Fruit fly (Drosophila melanogaster) whole organism, embryonic: Measurements from ENCODE around the gene Pif1B.

ENCODE experiments used
- B-H1 ChIP-seq: fragments of 200-800 bp; sonication (Bioruptor generic); IDR thresholded peaks from 3 replicates; pipeline ENCODE4 v1.3.6; 2022; ENCODE audit warnings: missing biosample characterization, missing genetic modification characterization
- Bdp1 ChIP-seq: fragments of 200-800 bp; sonication (Bioruptor generic); optimal IDR thresholded peaks from 3 replicates; lab custom pipeline; 2016; ENCODE audit warnings: missing biosample characterization, missing genetic modification characterization
- Blimp-1 ChIP-seq: fragments of 200-800 bp; sonication (Bioruptor generic); optimal IDR thresholded peaks from 3 replicates; lab custom pipeline; 2018; ENCODE audit warnings: missing biosample characterization, missing genetic modification characterization, mild to moderate bottlenecking, moderate library complexity, missing genetic modification reagents
- CG10565 ChIP-seq: fragments of 200-800 bp; sonication (Bioruptor generic); optimal IDR thresholded peaks from 3 replicates; lab custom pipeline; 2016; ENCODE audit warnings: missing biosample characterization, mild to moderate bottlenecking, missing genetic modification characterization
- CG11723 ChIP-seq: fragments of 200-800 bp; sonication (Bioruptor generic); optimal IDR thresholded peaks from 2 replicates; lab custom pipeline; 2017; ENCODE audit warnings: missing biosample characterization, mild to moderate bottlenecking, missing genetic modification characterization
- CG12071 ChIP-seq: fragments of 200-800 bp; sonication (Bioruptor generic); optimal IDR thresholded peaks from 3 replicates; lab custom pipeline; 2018; ENCODE audit warnings: missing biosample characterization, mild to moderate bottlenecking, missing genetic modification characterization
- CG13123 ChIP-seq: fragments of 200-800 bp; sonication (Bioruptor generic); optimal IDR thresholded peaks from 2 replicates; lab custom pipeline; 2016; ENCODE audit warnings: missing biosample characterization, missing genetic modification characterization
- CG13296 ChIP-seq: fragments of 200-800 bp; sonication (Bioruptor generic); optimal IDR thresholded peaks from 3 replicates; lab custom pipeline; 2018; ENCODE audit warnings: missing biosample characterization, mild to moderate bottlenecking, missing genetic modification characterization
- CG13775 ChIP-seq: fragments of 200-800 bp; sonication (Bioruptor generic); optimal IDR thresholded peaks from 3 replicates; lab custom pipeline; 2017; ENCODE audit warnings: missing biosample characterization, mild to moderate bottlenecking, missing genetic modification characterization
- CG17385 ChIP-seq: fragments of 200-800 bp; sonication (Bioruptor generic); optimal IDR thresholded peaks from 3 replicates; lab custom pipeline; 2018; ENCODE audit warnings: missing biosample characterization, mild to moderate bottlenecking, missing genetic modification characterization
- CG17568 ChIP-seq: fragments of 200-800 bp; sonication (Bioruptor generic); optimal IDR thresholded peaks from 2 replicates; lab custom pipeline; 2018; ENCODE audit warnings: missing biosample characterization, mild to moderate bottlenecking, missing genetic modification characterization, moderate library complexity
- CG17829 ChIP-seq: fragments of 200-800 bp; optimal IDR thresholded peaks from 2 replicates; lab custom pipeline; 2019; ENCODE audit warnings: missing biosample characterization, mild to moderate bottlenecking, missing genetic modification characterization, moderate library complexity
- CG2129 ChIP-seq: fragments of 200-800 bp; sonication (Bioruptor generic); IDR thresholded peaks from 2 replicates; pipeline ENCODE4 v1.3.6; 2022; ENCODE audit warnings: missing biosample characterization, missing genetic modification characterization; ENCODE audit not compliant: partially characterized antibody
- CG31224 ChIP-seq: fragments of 200-800 bp; sonication (Bioruptor generic); IDR thresholded peaks from 2 replicates; pipeline ENCODE4 v1.3.6; 2022; ENCODE audit warnings: missing biosample characterization, missing genetic modification characterization
- CG3726 ChIP-seq: fragments of 200-800 bp; sonication (Bioruptor generic); IDR thresholded peaks from 3 replicates; pipeline ENCODE4, ENCODE4 v1.3.6; 2022; ENCODE audit warnings: missing biosample characterization, missing genetic modification characterization
- CG6272 ChIP-seq: fragments of 200-800 bp; sonication (Bioruptor generic); IDR thresholded peaks from 2 replicates; pipeline ENCODE4 v1.3.6; 2022; ENCODE audit warnings: missing biosample characterization, missing genetic modification characterization
- CG6654 ChIP-seq: fragments of 200-800 bp; sonication (Bioruptor generic); optimal IDR thresholded peaks from 2 replicates; lab custom pipeline; 2017; ENCODE audit warnings: missing biosample characterization, mild to moderate bottlenecking, missing genetic modification characterization
- CG7839 ChIP-seq: fragments of 200-800 bp; sonication (Bioruptor generic); optimal IDR thresholded peaks from 3 replicates; lab custom pipeline; 2018; ENCODE audit warnings: missing biosample characterization, mild to moderate bottlenecking, missing genetic modification characterization, moderate library complexity
- CG9727 ChIP-seq: fragments of 200-800 bp; sonication (Bioruptor generic); optimal IDR thresholded peaks from 3 replicates; lab custom pipeline; 2017; ENCODE audit warnings: missing biosample characterization, mild to moderate bottlenecking, missing genetic modification characterization
- CrebB ChIP-seq: fragments of 200-800 bp; sonication (Bioruptor generic); optimal IDR thresholded peaks from 3 replicates; lab custom pipeline; 2018; ENCODE audit warnings: missing biosample characterization, mild to moderate bottlenecking, missing genetic modification characterization
- Dbx ChIP-seq: fragments of 200-800 bp; sonication (Bioruptor generic); IDR thresholded peaks from 3 replicates; pipeline ENCODE4 v1.3.6; 2022; ENCODE audit warnings: missing biosample characterization, missing genetic modification characterization
- Doc3 ChIP-seq: fragments of 200-800 bp; sonication (Bioruptor generic); IDR thresholded peaks from 3 replicates; pipeline ENCODE4 v1.3.6; 2022; ENCODE audit warnings: missing biosample characterization, missing genetic modification characterization; ENCODE audit not compliant: partially characterized antibody
- Hsf ChIP-seq: fragments of 200-800 bp; sonication (Bioruptor generic); optimal IDR thresholded peaks from 3 replicates; lab custom pipeline; 2016; ENCODE audit warnings: missing biosample characterization, missing genetic modification characterization
- Meics ChIP-seq: fragments of 200-800 bp; sonication (Bioruptor generic); optimal IDR thresholded peaks from 2 replicates; lab custom pipeline; 2017; ENCODE audit warnings: missing biosample characterization, mild to moderate bottlenecking, missing genetic modification characterization
- Oli ChIP-seq: fragments of 200-800 bp; sonication (Bioruptor generic); optimal IDR thresholded peaks from 2 replicates; lab custom pipeline; 2018; ENCODE audit warnings: missing biosample characterization, mild to moderate bottlenecking, missing genetic modification characterization, moderate library complexity
- Six4 ChIP-seq: fragments of 200-800 bp; sonication (Bioruptor generic); optimal IDR thresholded peaks from 2 replicates; lab custom pipeline; 2016; ENCODE audit warnings: missing biosample characterization, missing genetic modification characterization
- Spps ChIP-seq: fragments of 200-800 bp; sonication (Bioruptor generic); optimal IDR thresholded peaks from 2 replicates; lab custom pipeline; 2018; ENCODE audit warnings: missing biosample characterization, mild to moderate bottlenecking, missing genetic modification characterization
- Taf1 ChIP-seq: fragments of 200-800 bp; sonication (Bioruptor generic); IDR thresholded peaks from 2 replicates; pipeline ENCODE4 v1.3.6; 2022; ENCODE audit warnings: missing biosample characterization, missing genetic modification characterization
- aop ChIP-seq: fragments of 200-800 bp; sonication (Bioruptor generic); IDR thresholded peaks from 2 replicates; pipeline ENCODE4 v1.3.6; 2022; ENCODE audit warnings: missing biosample characterization, missing genetic modification characterization
- bsh ChIP-seq, 2 experiments: fragments of 200-800 bp; sonication (Bioruptor generic); optimal IDR thresholded peaks; 2 replicates each; lab custom pipeline; 2017 to 2018; ENCODE audit warnings: mild to moderate bottlenecking in 2 of 2, missing biosample characterization in 2 of 2, missing genetic modification characterization in 2 of 2, moderate library complexity in 1 of 2
- cas ChIP-seq: fragments of 200-800 bp; sonication (Bioruptor generic); IDR thresholded peaks from 2 replicates; pipeline ENCODE4 v1.3.6; 2022; ENCODE audit warnings: missing biosample characterization, missing genetic modification characterization
- cwo ChIP-seq: fragments of 200-800 bp; sonication (Bioruptor generic); optimal IDR thresholded peaks from 3 replicates; lab custom pipeline; 2017; ENCODE audit warnings: missing biosample characterization, missing genetic modification characterization, mild to moderate bottlenecking, moderate library complexity, missing genetic modification reagents
- dm ChIP-seq: fragments of 200-800 bp; sonication (Bioruptor generic); optimal IDR thresholded peaks from 3 replicates; lab custom pipeline; 2016; ENCODE audit warnings: missing biosample characterization, missing genetic modification characterization
- dmrt11E ChIP-seq: fragments of 200-800 bp; sonication (Bioruptor generic); optimal IDR thresholded peaks from 3 replicates; lab custom pipeline; 2018; ENCODE audit warnings: missing biosample characterization, mild to moderate bottlenecking, missing genetic modification characterization, moderate library complexity
- dmrt99B ChIP-seq: fragments of 200-800 bp; sonication (Bioruptor generic); optimal IDR thresholded peaks from 2 replicates; lab custom pipeline; 2018; ENCODE audit warnings: missing biosample characterization, mild to moderate bottlenecking, missing genetic modification characterization, moderate library complexity
- fd102C ChIP-seq: fragments of 200-800 bp; sonication (Bioruptor generic); optimal IDR thresholded peaks from 2 replicates; lab custom pipeline; 2018; ENCODE audit warnings: missing biosample characterization, mild to moderate bottlenecking, missing genetic modification characterization, moderate library complexity
- gce ChIP-seq: fragments of 200-800 bp; sonication (Bioruptor generic); IDR thresholded peaks from 3 replicates; pipeline ENCODE4 v1.3.6; 2022; ENCODE audit warnings: missing biosample characterization, missing genetic modification characterization
- nerfin-2 ChIP-seq: fragments of 200-800 bp; sonication (Bioruptor generic); IDR thresholded peaks from 2 replicates; pipeline ENCODE4 v1.3.6; 2022; ENCODE audit warnings: missing biosample characterization, missing genetic modification characterization; ENCODE audit not compliant: partially characterized antibody
- otp ChIP-seq: fragments of 200-800 bp; sonication (Bioruptor generic); IDR thresholded peaks from 3 replicates; pipeline ENCODE4, ENCODE4 v1.3.6; 2022; ENCODE audit warnings: missing biosample characterization, missing genetic modification characterization
- salm ChIP-seq: fragments of 200-800 bp; sonication (Bioruptor generic); optimal IDR thresholded peaks from 2 replicates; lab custom pipeline; 2018; ENCODE audit warnings: missing biosample characterization, mild to moderate bottlenecking, missing genetic modification characterization
- schlank ChIP-seq: fragments of 200-800 bp; sonication (Bioruptor generic); optimal IDR thresholded peaks from 2 replicates; lab custom pipeline; 2018; ENCODE audit warnings: missing biosample characterization, mild to moderate bottlenecking, missing genetic modification characterization
- sim ChIP-seq: fragments of 200-800 bp; sonication (Bioruptor generic); IDR thresholded peaks from 2 replicates; pipeline ENCODE4 v1.3.6; 2022; ENCODE audit warnings: missing biosample characterization, missing genetic modification characterization
- slbo ChIP-seq: fragments of 200-800 bp; sonication (Bioruptor generic); IDR thresholded peaks from 2 replicates; pipeline ENCODE4 v1.3.6; 2022; ENCODE audit warnings: missing biosample characterization, missing genetic modification characterization
- sqz ChIP-seq: fragments of 200-800 bp; sonication (Bioruptor generic); optimal IDR thresholded peaks from 3 replicates; lab custom pipeline; 2018; ENCODE audit warnings: missing biosample characterization, mild to moderate bottlenecking, missing genetic modification characterization
- tll ChIP-seq, 2 experiments: fragments of 200-800 bp in 1 of 2; fragments of >200 bp in 1 of 2; sonication (Bioruptor generic) in 1 of 2; optimal IDR thresholded peaks; 2 replicates each; lab custom pipeline; 2017 to 2019; ENCODE audit warnings: missing biosample characterization in 2 of 2, missing genetic modification characterization in 2 of 2, mild to moderate bottlenecking in 1 of 2, moderate library complexity in 1 of 2
- ttk ChIP-seq: fragments of 200-800 bp; sonication (Bioruptor generic); IDR thresholded peaks from 2 replicates; pipeline ENCODE4 v2.1.2; 2022; ENCODE audit warnings: missing biosample characterization, missing genetic modification characterization
- unc-4 ChIP-seq: fragments of 200-800 bp; sonication (Bioruptor generic); IDR thresholded peaks from 2 replicates; pipeline ENCODE4 v1.3.6; 2022; ENCODE audit warnings: missing biosample characterization, missing genetic modification characterization; ENCODE audit not compliant: partially characterized antibody
- vfl ChIP-seq: fragments of 200-800 bp; sonication (Bioruptor generic); optimal IDR thresholded peaks from 2 replicates; lab custom pipeline; 2016; ENCODE audit warnings: missing biosample characterization, missing genetic modification characterization
- wdn ChIP-seq: fragments of 200-800 bp; sonication (Bioruptor generic); IDR thresholded peaks from 2 replicates; pipeline ENCODE4 v1.3.6; 2022; ENCODE audit warnings: missing biosample characterization, missing genetic modification characterization

Pif1B gene

dm6 chr3R:8811323-8811936 lies 10.5 kb upstream of the Pif1B start (continued):
- TF ChIP-seq CG17829 (peak; percentile 99), Oli (peak; percentile 99), bsh (GFP tag; optimal IDR thresholded peaks at IDR 0.05; lab: Kevin White, UChicago) (peak; percentile 96 to 99), Meics (GFP tag; lab: Kevin White, UChicago) (peak; percentile 99), CG13775 (GFP tag; lab: Kevin White, UChicago) (peak; percentile 97), Dbx (GFP tag; lab: Robert Waterston, UW) (peak; percentile 100), sqz (GFP tag; lab: Kevin White, UChicago) (peak; percentile 97), CG17385 (GFP tag; lab: Kevin White, UChicago) (peak; percentile 98), salm (tag; lab: Kevin White, UChicago) (peak; percentile 98), Six4 (peak; percentile 98), CG6654 (GFP tag; lab: Kevin White, UChicago) (peak; percentile 92), CG31224 (GFP tag; lab: Robert Waterston, UW) (peak; percentile 98), CG13123 (peak; percentile 97), CG3726 (peak; percentile 97), CG13296 (GFP tag; lab: Kevin White, UChicago) (peak; percentile 99), Blimp-1 (GFP tag; lab: Kevin White, UChicago) (peak; percentile 97), B-H1 (peak; percentile 98), dmrt11E (tag; lab: Kevin White, UChicago) (peak; percentile 96), dmrt99B (tag; lab: Kevin White, UChicago) (peak; percentile 100), cwo (GFP tag; lab: Kevin White, UChicago) (peak; percentile 98), tll (GFP tag; optimal IDR thresholded peaks at IDR 0.05; lab: Kevin White, UChicago) (no peak), slbo (GFP tag; lab: Robert Waterston, UW) (peak; percentile 99), Bdp1 (peak; percentile 94), Spps (tag; lab: Kevin White, UChicago) (peak; percentile 93), CG10565 (peak; percentile 95), unc-4 (GFP tag; lab: Robert Waterston, UW) (peak; percentile 35; the same call in 1 of the 2 replicates), sim (peak; percentile 96), CG11723 (peak; percentile 97), schlank (tag; lab: Kevin White, UChicago) (peak; percentile 99), CG7839 (tag; lab: Kevin White, UChicago) (peak; percentile 99), aop (GFP tag; lab: Robert Waterston, UW) (peak; percentile 92), nerfin-2 (GFP tag; lab: Robert Waterston, UW) (no peak; the same call in 1 of the 2 replicates), cas (GFP tag; lab: Robert Waterston, UW) (peak; percentile 97), wdn (GFP tag; lab: Robert Waterston, UW) (peak; percentile 99), CG2129 (GFP tag; lab: Robert Waterston, UW) (no peak), CG6272 (peak; percentile 96), Hsf (GFP tag; lab: Kevin White, UChicago) (peak; percentile 99), ttk (GFP tag; lab: Robert Waterston, UW) (peak; percentile 98), vfl (GFP tag; lab: Kevin White, UChicago) (peak; percentile 98), Doc3 (GFP tag; lab: Robert Waterston, UW) (no peak), gce (GFP tag; lab: Robert Waterston, UW) (peak; percentile 98), otp (GFP tag; lab: Robert Waterston, UW) (peak; percentile 99), dm (GFP tag; lab: Kevin White, UChicago) (peak; percentile 98), Taf1 (GFP tag; lab: Robert Waterston, UW) (peak; percentile 98), fd102C (GFP tag; lab: Kevin White, UChicago) (peak; percentile 78), CG9727 (GFP tag; lab: Kevin White, UChicago) (peak; percentile 99), CG17568 (GFP tag; lab: Kevin White, UChicago) (peak; percentile 98), CrebB (tag; lab: Kevin White, UChicago) (peak; percentile 99), CG12071 (GFP tag; lab: Kevin White, UChicago) (peak; percentile 99)
